Fruit fly (Drosophila melanogaster) S2 (cell line): ENCODE measurements around the gene Sap30.

Experiments used
- CG8478 ChIP-seq: fragments of >200 bp; optimal IDR thresholded peaks from 2 replicates; lab custom pipeline; 2018
- CTCF ChIP-seq, 2 experiments: fragments of >200 bp; optimal IDR thresholded peaks; 2 replicates each; lab custom pipeline; 2018

Gene Sap30

DNA sequence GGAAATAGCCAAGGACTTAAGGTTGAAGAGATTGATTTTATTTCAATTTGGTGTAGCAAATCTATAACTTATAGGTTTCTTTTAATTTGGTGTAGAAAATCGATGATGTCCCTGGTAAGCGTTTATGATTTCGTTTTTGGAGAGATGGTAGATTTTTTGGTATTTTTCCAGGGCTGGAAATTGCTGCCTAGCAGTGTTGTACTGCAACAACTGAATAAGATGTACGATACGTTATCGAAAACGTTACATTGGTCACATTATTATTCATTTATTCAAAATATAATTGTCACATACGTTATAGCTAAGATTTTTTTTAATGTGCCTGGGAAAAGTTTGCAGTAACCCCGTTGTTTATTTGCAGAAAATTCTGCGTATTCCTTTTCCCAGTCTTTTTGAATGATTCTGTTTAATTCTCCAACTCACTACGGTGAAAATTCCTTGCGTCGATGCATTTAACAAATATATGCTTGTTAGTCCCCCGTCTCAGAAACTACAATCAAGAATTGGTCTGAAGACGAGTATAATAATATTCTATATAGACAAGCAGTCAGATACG is at the start of gene Sap30, which contains the start of gene CG9609:
TSS of gene Sap30 (plus strand) at position 424 of the 556 bp plus-strand sequence.
TSS of gene CG9609 (minus strand) at position 149 of the 556 bp plus-strand sequence.
- TF ChIP-seq CTCF (optimal IDR thresholded peaks at IDR 0.05; lab: Kevin White, UChicago) (no peak), CG8478 (lab: Kevin White, UChicago) (no peak)

DNA sequence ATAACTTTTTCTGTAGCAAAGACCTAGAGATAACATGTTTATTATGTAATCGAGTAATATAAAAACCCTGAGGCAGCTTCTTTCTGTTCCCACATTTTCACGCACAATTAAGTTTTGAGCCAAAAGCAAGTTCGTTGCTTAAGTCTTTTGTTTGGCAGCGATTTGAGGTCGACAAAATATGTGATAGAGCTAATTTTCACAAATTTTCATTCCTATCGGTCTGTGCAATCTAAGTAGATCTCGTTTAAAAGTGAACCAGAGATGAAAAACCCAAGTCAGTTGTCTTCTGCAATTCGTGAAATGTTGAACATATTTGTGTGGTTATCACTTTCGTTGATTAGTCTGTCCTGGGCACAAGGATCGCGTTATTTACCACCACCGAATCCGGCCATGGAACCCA is 49.2 kb upstream of the Sap30 start, which contains the start of gene TwdlZ:
TSS of gene TwdlZ (plus strand) at position 301 of the 400 bp plus-strand sequence.
- TF ChIP-seq CTCF (optimal IDR thresholded peaks at IDR 0.05; lab: Kevin White, UChicago): no peak
- TF ChIP-seq CG8478 (lab: Kevin White, UChicago): no peak

DNA sequence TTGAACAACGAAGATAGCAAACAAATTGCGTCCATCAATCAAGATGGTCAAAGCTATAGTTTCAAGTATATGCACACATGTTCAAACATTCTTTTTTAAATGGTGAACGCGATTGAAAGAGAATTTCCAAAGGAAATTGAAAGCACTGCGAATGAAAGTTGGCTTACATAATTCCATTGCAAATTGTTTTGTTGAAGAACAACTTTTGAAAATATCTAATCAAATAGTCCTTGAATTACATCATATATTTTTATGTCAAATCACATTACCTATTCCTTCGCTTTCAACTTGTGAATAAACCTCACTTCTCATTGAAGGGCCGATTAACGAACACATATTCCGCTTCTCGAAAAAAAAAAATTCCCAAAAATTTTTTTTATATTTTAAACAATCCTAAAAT is 46.5 kb upstream of the Sap30 start, which contains the start of gene CG32568:
TSS of gene CG32568 (plus strand) at position 301 of the 400 bp plus-strand sequence.
- TF ChIP-seq CG8478 (lab: Kevin White, UChicago): no peak
- no peak for TF ChIP-seq CTCF (optimal IDR thresholded peaks at IDR 0.05; lab: Kevin White, UChicago)

DNA sequence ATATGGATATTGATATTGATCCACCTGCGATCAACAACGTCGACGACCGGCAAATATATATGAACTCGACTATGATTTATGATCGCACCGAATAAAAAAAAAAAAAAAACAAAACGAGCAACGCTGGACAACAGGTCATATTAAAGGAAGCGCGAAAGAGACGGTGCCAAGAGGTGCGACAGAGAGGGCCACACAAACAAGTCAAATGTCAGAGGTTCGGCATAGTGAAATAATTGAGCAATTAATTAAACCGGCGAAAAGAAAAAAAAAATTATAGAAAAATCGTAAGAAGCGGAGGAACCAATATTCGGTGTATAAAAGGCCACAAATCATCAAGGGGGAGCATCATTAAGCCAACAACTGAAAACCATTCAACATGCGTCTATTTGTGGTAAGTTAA is 44.5 kb upstream of the Sap30 start, which contains the start of gene Twdlalpha:
TSS of gene Twdlalpha (plus strand) at position 301 of the 400 bp plus-strand sequence.
- TF ChIP-seq CG8478 (lab: Kevin White, UChicago): no peak
- TF ChIP-seq CTCF (optimal IDR thresholded peaks at IDR 0.05; lab: Kevin White, UChicago): no peak

DNA sequence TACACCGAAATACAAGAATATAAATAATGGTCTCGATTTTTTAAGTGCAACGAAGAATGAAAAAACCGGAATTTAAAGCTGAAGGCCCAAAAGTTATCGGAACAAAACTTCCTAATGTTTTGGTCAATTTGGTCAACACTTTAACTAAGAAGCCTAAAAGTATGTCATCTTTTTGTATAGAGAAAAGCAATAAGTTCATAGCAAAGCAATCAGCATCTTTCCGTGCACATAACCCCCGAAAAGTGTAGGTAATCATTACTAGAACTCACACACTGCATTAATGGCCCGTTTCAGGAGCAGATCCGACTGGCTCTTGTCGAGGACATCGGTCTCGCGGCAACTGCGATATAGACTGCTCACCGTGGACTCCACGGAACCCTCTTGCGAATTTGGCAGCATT is 42.7 kb upstream of the Sap30 start:
- TF ChIP-seq CG8478 (lab: Kevin White, UChicago) (no peak), CTCF (optimal IDR thresholded peaks at IDR 0.05; lab: Kevin White, UChicago) (no peak)

DNA sequence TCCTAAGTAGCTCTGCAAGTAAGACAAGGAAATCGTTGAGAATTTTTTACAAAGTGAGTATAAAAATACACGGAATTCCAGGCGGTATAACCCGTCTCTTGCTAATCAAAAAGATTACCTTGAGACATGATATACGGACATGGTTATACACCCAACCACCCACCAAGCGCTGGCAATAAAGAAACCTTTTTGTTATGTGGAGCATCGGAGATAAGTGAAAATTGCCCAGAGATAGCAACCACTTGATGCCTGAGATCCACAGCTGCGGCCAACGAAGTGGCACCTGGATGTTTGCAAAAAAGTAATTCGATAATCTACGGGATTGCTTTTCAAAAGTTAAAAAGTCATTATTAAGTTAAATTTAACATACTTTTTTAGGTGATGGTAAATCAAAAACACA is 41.1 kb upstream of the Sap30 start:
- no peak for TF ChIP-seq CG8478 (lab: Kevin White, UChicago)
- no peak for TF ChIP-seq CTCF (optimal IDR thresholded peaks at IDR 0.05; lab: Kevin White, UChicago)

DNA sequence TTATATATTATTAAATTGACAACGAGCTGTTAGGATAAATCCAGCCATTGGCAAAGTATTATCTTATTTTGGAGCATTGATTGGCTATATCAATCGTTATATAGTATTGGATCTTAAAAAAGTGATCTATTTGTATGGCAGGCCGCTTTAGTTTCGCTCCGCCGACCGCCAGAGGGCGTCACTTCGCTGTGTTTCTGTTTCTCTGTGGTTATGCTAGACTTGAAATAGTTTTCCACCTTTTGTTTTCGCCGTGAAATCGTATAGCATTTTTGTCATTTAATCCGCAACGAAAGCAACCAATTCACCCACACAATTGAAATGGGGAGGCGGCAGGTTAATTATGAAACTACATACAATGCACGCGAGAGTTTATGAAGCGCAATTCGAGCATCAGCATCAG is 40.3 kb upstream of the Sap30 start:
- TF ChIP-seq CTCF (optimal IDR thresholded peaks at IDR 0.05; lab: Kevin White, UChicago) (peak; percentile 87), CG8478 (lab: Kevin White, UChicago) (no peak)

DNA sequence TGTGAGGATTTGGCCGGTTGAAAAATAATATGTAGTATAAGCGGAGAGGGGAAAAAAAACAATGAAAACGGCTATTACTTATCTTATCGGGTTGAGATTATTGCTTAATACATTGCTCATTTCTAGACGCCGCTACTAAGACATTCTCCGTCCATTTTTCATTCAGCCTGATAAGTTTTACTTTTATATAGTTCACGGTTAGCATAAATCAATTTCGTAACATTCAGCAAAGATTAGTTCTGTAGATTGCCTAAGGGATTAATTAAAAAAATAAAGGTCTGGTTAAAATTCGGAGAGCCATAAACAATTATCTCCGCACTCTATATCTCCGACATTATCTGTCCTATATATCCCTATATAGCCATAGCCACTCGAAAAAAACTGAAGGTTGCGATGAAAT is 39.6 kb upstream of the Sap30 start:
- TF ChIP-seq CTCF (optimal IDR thresholded peaks at IDR 0.05; lab: Kevin White, UChicago): no peak
- no peak for TF ChIP-seq CG8478 (lab: Kevin White, UChicago)

DNA sequence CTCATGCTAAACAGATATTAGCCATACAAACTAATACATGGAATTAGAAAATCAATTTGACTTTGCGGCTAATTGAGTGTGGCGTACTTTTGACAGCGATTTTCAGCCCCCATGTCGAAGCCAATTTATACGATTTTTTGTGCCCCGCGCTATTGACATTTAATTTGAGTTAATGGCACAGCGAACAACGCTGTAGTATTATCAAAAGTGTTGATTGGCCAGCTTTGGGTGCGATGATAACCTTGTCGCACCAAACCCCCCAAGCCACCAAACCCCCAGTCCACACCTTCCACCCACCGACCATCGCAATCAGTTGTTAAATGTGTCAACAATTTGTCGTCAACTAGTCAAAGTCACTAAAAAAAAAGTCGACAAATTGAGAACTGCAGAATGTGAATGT is 37.8 kb upstream of the Sap30 start:
- no peak for TF ChIP-seq CTCF (optimal IDR thresholded peaks at IDR 0.05; lab: Kevin White, UChicago)
- TF ChIP-seq CG8478 (lab: Kevin White, UChicago): no peak

DNA sequence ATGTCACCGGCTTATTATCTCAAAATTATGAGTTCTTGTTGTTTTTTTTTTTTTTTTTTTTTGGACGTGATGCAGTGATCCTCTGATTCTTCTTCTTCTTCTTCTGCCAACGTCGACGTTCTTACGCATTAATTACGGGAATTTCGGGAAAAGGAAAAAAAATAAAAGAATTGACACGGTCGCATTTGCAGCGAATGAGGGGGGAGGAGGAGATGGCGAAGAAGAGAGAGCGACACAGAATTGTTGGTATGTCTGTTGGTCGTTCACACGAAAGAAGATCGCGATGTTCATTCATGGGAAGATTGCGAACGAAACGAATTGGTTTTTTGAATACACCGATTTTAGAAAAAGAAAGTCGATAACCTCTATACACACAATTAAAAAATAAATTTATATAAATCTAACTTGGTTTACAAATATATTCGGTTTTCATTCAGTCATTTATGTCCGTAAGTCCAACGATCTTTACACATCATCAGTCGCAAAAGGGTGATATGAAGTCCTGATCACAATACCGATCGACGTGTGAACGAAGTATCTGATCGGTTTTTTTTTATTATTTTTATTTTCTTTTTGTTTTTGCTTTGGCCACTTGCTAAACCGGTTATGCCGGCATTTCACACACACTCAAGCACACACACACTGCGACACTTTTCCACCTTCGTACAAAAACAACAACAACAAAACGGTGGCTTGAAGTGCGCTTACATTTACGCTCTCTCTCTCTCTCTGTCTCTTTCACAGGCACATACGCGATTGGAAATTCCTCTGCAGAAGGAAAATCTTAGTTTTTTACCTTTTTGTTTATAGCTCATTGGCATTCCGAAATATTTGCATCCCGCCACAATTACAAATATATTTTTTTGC is 36.1 kb upstream of the Sap30 start:
- TF ChIP-seq CTCF (optimal IDR thresholded peaks at IDR 0.05; lab: Kevin White, UChicago): no peak
- TF ChIP-seq CG8478 (lab: Kevin White, UChicago): no peak

DNA sequence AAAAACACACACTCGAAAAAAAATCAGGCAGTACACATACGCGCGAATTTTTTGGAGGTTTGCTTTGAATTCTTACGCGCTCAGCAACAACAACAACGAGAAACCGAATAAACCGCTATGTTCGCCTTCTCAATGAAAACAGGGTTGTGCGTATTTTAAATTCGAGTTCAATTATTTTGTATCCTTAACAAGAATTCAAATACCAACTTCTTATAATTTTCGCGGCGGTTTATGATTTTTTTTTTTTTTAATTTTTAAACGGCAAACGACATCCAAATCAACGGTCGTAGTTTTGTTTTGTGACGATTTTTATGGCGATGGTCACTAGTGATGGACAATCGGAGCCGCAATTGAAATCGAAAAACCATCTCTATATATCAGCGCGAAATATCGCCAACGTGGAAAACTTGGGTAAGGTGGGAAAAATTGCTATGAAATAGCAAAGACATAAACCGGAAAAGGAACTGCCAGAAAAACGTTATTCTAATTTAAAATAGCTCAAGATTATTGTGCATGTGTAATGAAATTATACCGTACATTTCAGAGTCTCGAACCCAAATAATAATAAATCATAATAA is 35.4 kb upstream of the Sap30 start, which contains the start of gene goe:
TSS of gene goe (minus strand) at position 332 of the 578 bp plus-strand sequence.
- peak; percentile 18 to 63 for TF ChIP-seq CTCF (optimal IDR thresholded peaks at IDR 0.05; lab: Kevin White, UChicago)
- no peak for TF ChIP-seq CG8478 (lab: Kevin White, UChicago)

DNA sequence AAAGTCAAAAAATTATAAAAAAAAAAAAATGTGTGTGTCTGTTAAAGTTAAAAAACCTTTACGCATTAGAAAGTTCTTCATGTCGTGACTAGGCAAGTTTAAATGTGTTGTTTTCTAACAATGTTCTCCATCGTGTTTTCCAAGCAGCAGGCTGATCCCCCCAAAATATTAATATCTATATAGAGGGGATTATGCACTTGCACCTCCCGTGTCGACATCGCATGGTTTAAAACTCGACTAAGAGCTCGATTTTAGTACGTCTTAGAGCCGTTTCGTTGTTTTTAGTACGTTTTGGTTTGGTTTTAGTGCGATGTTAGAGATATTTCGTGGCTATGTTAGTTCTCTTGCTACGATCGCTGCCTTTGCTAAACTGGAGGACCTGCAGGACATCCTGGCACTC is 34.0 kb upstream of the Sap30 start:
- TF ChIP-seq CTCF (optimal IDR thresholded peaks at IDR 0.05; lab: Kevin White, UChicago) (peak in 1 of 2 experiments; percentile 47), CG8478 (lab: Kevin White, UChicago) (no peak)

DNA sequence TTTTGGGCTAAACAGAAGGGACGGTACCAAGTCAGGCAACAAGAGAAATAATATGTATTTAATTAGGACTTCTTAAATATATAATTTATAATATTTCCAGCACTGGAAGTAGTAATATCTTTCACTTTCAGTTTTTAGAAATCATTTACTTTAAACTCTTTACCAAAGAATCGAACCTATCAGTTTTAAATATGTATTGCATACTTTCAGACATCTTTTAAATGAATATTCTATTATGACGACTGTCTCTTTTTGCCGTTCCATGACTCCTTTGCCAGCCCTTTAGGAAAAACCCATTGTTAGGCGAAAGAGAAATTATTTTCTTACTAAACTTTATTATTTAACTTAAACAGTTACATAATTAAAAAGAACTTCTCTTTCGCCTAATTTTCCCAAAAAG is 29.4 kb upstream of the Sap30 start:
- TF ChIP-seq CG8478 (lab: Kevin White, UChicago): no peak
- no peak for TF ChIP-seq CTCF (optimal IDR thresholded peaks at IDR 0.05; lab: Kevin White, UChicago)

DNA sequence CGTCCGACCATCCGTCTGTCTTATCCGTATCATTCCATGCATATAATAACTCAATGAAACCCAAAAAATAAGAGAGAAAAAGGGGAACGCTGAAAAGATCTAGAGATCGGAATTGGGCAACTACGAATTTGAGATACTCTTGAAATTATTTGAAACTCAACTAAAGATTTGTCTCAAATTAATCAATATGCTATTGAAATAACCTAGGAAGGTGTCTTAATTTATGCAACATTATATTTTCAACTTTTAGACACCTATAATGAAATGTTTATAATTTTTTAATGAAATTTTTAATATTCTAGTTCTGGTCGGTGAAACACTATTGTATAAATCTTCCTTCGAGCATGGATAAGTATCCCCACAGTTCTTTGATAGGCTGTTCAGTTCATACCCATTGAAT is 26.5 kb upstream of the Sap30 start:
- no peak for TF ChIP-seq CTCF (optimal IDR thresholded peaks at IDR 0.05; lab: Kevin White, UChicago)
- no peak for TF ChIP-seq CG8478 (lab: Kevin White, UChicago)

DNA sequence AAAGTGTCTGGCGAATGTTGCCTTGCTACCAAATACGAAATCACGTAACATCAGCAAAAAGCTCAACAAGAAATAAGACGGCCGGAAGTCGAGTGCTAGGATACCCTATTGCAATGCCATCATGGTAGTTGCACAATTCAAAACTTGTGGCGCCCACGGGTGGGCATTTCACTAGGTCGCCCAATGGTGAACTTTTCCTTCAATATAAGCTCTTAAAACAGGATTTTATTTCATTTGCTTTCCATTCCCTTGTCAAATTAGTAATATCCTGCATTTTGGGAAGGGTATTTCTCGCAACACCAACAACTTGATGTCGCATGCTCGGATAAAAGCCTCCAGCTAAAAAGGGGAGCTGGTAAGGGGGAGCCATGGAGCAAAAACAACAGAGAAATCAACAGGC is 25.6 kb upstream of the Sap30 start:
- no peak for TF ChIP-seq CG8478 (lab: Kevin White, UChicago)
- TF ChIP-seq CTCF (optimal IDR thresholded peaks at IDR 0.05; lab: Kevin White, UChicago): no peak
